Fruit fly (Drosophila melanogaster): Measurements from ENCODE around the gene CG12347.
A peak's percentile ranks its signal among the peaks of the same experiment; 100 is the strongest.

CG12347 gene

dm6 chr3R:17941086-17941485, 34.8 kb downstream of the CG12347 start (continued):
- peak; percentile 59 for TF ChIP-seq OdsH (GFP tag; optimal IDR thresholded peaks at IDR 0.05)
- TF ChIP-seq lz (GFP tag; optimal IDR thresholded peaks at IDR 0.05) = peak; percentile 10
- no peak for TF ChIP-seq CG8632 (GFP tag; optimal IDR thresholded peaks at IDR 0.05)
- TF ChIP-seq CG3919 (GFP tag; optimal IDR thresholded peaks at IDR 0.05) = peak; percentile 71
- TF ChIP-seq salr (GFP tag; optimal IDR thresholded peaks at IDR 0.05) = peak in 1 of 2 experiments; percentile 49
- peak; percentile 64 for TF ChIP-seq Hr4 (GFP tag; optimal IDR thresholded peaks at IDR 0.05)
- TF ChIP-seq CG4318 (GFP tag; optimal IDR thresholded peaks at IDR 0.05) = peak; percentile 32
- peak; percentile 38 for TF ChIP-seq Met (GFP tag; optimal IDR thresholded peaks at IDR 0.05)
- no peak for TF ChIP-seq fkh (GFP tag; optimal IDR thresholded peaks at IDR 0.05)
- peak; percentile 4 for TF ChIP-seq CG31627 (GFP tag; optimal IDR thresholded peaks at IDR 0.05)
- TF ChIP-seq Sox14 (GFP tag; optimal IDR thresholded peaks at IDR 0.05) = peak; percentile 63
- TF ChIP-seq achi (GFP tag; optimal IDR thresholded peaks at IDR 0.05) = peak; percentile 66
- peak; percentile 77 for TF ChIP-seq dsx (GFP tag; optimal IDR thresholded peaks at IDR 0.05; ENCODE audit: poor library complexity, severe bottlenecking)
- 0 out of 2 replicates have a peak, but pooled peaks have one; percentile 20 for TF ChIP-seq CG11294 (GFP tag; IDR thresholded peaks at IDR 0.05)
- no peak for TF ChIP-seq esn (GFP tag; optimal IDR thresholded peaks at IDR 0.05)
- TF ChIP-seq Ets96B (tag; optimal IDR thresholded peaks at IDR 0.05) = peak; percentile 12
- peak; percentile 63 for TF ChIP-seq pdm3 (GFP tag; optimal IDR thresholded peaks at IDR 0.05)
- TF ChIP-seq vri (GFP tag; optimal IDR thresholded peaks at IDR 0.05) = no peak
- peak; percentile 65 for TF ChIP-seq Lpt (GFP tag; optimal IDR thresholded peaks at IDR 0.05)
- peak; percentile 65; the same call in 1 of the 2 replicates for TF ChIP-seq Gug (GFP tag; IDR thresholded peaks at IDR 0.05)
- no peak for TF ChIP-seq CG11762 (GFP tag; optimal IDR thresholded peaks at IDR 0.05; ENCODE audit: insufficient read depth)
- peak; percentile 27 for TF ChIP-seq CG3032 (tag; optimal IDR thresholded peaks at IDR 0.05)
- peak; percentile 75 for TF ChIP-seq CG32006 (GFP tag; optimal IDR thresholded peaks at IDR 0.05)

DNA sequence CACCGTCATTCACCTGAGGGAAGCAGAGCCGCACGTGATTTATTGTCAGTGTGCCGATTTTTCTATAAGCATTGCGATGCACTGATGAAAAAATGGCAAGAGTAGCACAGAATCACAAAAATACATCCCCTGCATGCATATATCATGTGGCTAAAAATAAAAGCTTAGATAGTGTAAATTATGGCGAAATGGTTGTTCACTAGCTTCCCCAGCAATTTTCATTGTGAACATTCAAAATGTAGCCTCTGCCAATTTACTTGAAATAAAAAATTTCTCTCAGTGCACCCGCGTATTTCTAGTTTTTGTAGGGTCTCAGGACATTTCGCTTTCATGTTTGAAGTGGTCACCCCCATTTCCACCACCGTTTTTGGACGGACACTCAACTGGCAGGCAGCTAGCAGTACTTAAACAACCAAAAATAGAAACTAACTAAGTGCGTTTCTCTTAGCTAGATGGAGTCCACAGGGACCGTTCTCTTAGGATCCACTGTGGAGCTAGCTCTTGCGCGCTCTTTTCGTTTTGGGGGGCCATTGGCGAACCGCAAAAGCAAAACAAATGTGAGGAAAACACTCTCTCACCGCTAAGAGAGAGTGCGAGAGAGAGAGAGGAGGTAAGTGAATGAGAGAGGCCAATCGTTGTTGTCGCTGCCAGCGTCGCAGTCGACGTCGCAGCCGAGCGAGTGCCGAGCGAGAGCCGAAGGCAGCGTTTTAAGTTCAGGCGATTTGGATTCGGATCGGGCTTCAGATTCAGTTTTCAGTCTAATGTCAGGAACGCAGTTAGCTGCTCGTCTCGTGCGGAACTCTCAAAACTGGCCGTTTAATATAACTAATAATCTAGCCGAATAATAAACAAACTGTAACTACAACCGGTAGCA, 37.4 kb downstream of the CG12347 start:
- TF ChIP-seq CG8119 (GFP tag; IDR thresholded peaks at IDR 0.05) (peak; percentile 67), CG3032 (tag; optimal IDR thresholded peaks at IDR 0.05) (peak; percentile 47), Gug (GFP tag; IDR thresholded peaks at IDR 0.05) (peak; percentile 35; the same call in 1 of the 2 replicates), Ets21C (GFP tag; optimal IDR thresholded peaks at IDR 0.05) (no peak), salr (GFP tag; optimal IDR thresholded peaks at IDR 0.05) (peak; percentile 9 to 74), CG10631 (GFP tag; optimal IDR thresholded peaks at IDR 0.05) (peak; percentile 75), CG15336 (GFP tag; IDR thresholded peaks at IDR 0.05) (peak; percentile 57), CG11762 (GFP tag; optimal IDR thresholded peaks at IDR 0.05; ENCODE audit: insufficient read depth) (peak; percentile 48), achi (GFP tag; optimal IDR thresholded peaks at IDR 0.05) (peak; percentile 63), Eip78C (GFP tag) (peak; percentile 74), OdsH (GFP tag; optimal IDR thresholded peaks at IDR 0.05) (peak; percentile 70), Sox15 (GFP tag; optimal IDR thresholded peaks at IDR 0.05) (no peak), Blimp-1 (GFP tag; optimal IDR thresholded peaks at IDR 0.05) (no peak), Lpt (GFP tag; optimal IDR thresholded peaks at IDR 0.05) (peak; percentile 62), CG11902 (GFP tag; optimal IDR thresholded peaks at IDR 0.05) (no peak), eg (GFP tag; IDR thresholded peaks at IDR 0.05) (peak; percentile 51; the same call in 1 of the 3 replicates), CG10669 (GFP tag; optimal IDR thresholded peaks at IDR 0.05) (peak; percentile 42), CG16779 (tag; optimal IDR thresholded peaks at IDR 0.05) (peak; percentile 31), cyc (GFP tag; optimal IDR thresholded peaks at IDR 0.05) (peak; percentile 15), pdm3 (GFP tag; optimal IDR thresholded peaks at IDR 0.05) (peak; percentile 68), dsx (GFP tag; optimal IDR thresholded peaks at IDR 0.05; ENCODE audit: poor library complexity, severe bottlenecking) (no peak), CG31627 (GFP tag; optimal IDR thresholded peaks at IDR 0.05) (peak; percentile 41), Ets96B (tag; optimal IDR thresholded peaks at IDR 0.05) (peak; percentile 35), Hr39 (GFP tag; optimal IDR thresholded peaks at IDR 0.05) (peak; percentile 37), Met (GFP tag; optimal IDR thresholded peaks at IDR 0.05) (peak; percentile 13), Eip93F (GFP tag; optimal IDR thresholded peaks at IDR 0.05) (no peak), CG6163 (GFP tag; IDR thresholded peaks at IDR 0.05) (peak; percentile 68), fkh (GFP tag; optimal IDR thresholded peaks at IDR 0.05) (peak; percentile 21), CG3919 (GFP tag; optimal IDR thresholded peaks at IDR 0.05) (peak; percentile 67), CG9139 (GFP tag; optimal IDR thresholded peaks at IDR 0.05) (peak; percentile 36), topi (GFP tag; optimal IDR thresholded peaks at IDR 0.05) (no peak), CG4318 (GFP tag; optimal IDR thresholded peaks at IDR 0.05) (peak; percentile 74), CG32006 (GFP tag; optimal IDR thresholded peaks at IDR 0.05) (peak; percentile 86), CG8632 (GFP tag; optimal IDR thresholded peaks at IDR 0.05) (peak; percentile 9), spab (GFP tag; optimal IDR thresholded peaks at IDR 0.05) (peak; percentile 21), CG6792 (GFP tag; optimal IDR thresholded peaks at IDR 0.05) (peak; percentile 1), CG8319 (GFP tag; optimal IDR thresholded peaks at IDR 0.05) (no peak), CG6808 (GFP tag; optimal IDR thresholded peaks at IDR 0.05) (no peak)
